Worm (Caenorhabditis elegans) whole organism, L1 larva: ENCODE measurements around the gene srt-3.

Experiments
- ama-1 ChIP-seq: fragments of 150-350 bp; optimal IDR thresholded peaks from 2 replicates; lab custom pipeline; 2014
- nhr-12 ChIP-seq: sonication (generic microtip); optimal IDR thresholded peaks from 2 replicates; lab custom pipeline; 2017; ENCODE audit warnings: missing biosample characterization, missing genetic modification characterization
- pqm-1 ChIP-seq: sonication (generic microtip); optimal IDR thresholded peaks from 3 replicates; lab custom pipeline; 2017; ENCODE audit warnings: missing biosample characterization, missing genetic modification characterization

ce11 chrV:4250047-4250446, 9.9 kb downstream of the srt-3 start, which contains the start of gene srt-13:
- TF ChIP-seq ama-1 (lab: Kevin White, UChicago) (no peak), nhr-12 (no peak), pqm-1 (tag; lab: Kevin White, UChicago) (no peak)
